Worm (Caenorhabditis elegans): ENCODE results near the gene npr-38.

The npr-38 gene

DNA sequence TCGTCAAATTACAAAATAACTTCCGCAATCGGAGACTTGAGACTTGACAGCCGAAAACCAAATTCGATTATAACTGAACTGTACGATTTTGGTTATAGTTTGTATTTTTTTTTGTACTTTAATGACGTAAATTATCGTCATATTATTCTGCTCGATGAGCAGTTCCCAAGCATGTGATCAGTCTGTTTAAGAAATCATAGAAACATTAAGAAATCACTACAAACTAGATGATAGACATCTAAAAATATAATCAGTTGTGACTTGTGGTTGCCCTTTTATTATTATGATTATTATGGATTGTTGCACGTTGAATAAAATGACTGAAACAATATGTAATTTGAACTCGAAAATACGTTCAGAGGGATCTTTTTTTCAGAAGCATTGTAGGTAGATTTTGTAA is 37.2 kb upstream of the npr-38 start:
- TF ChIP-seq mls-2 (tag; optimal IDR thresholded peaks at IDR 0.05) (no peak), unc-62 (GFP tag; optimal IDR thresholded peaks at IDR 0.05) (no peak), ces-1 (GFP tag; optimal IDR thresholded peaks at IDR 0.05) (no peak), elt-1 (tag; optimal IDR thresholded peaks at IDR 0.05; ENCODE audit: borderline replicate concordance, insufficient read depth) (no peak), nhr-12 (tag; optimal IDR thresholded peaks at IDR 0.05) (no peak), zip-8 (tag; optimal IDR thresholded peaks at IDR 0.05) (no peak), elt-3 (tag; optimal IDR thresholded peaks at IDR 0.05) (no peak)

DNA sequence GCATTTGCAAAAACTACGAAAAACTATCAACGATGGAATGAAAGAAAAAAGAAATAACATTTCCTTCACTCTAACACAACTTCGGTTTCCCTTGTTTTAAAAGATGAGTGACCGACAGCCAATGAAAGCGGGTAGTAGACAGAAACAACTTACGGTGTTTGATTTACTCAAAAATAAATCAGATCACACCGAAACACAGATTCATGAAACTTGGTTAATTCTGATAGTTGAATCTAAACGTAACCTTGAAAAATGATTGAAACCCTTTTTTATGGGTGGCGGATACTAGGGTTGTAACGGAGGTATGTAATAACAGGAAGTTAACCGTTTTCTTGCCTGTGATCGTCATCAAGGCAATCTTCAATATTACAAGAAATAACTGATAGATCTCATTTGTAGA is 36.1 kb upstream of the npr-38 start:
- TF ChIP-seq pha-4 (tag; optimal IDR thresholded peaks at IDR 0.05), result no peak
- no peak for TF ChIP-seq zip-8 (tag; optimal IDR thresholded peaks at IDR 0.05)
- TF ChIP-seq hlh-1 (tag; optimal IDR thresholded peaks at IDR 0.05), result no peak
- TF ChIP-seq lin-13 (tag; optimal IDR thresholded peaks at IDR 0.05), result no peak
- no peak for TF ChIP-seq nhr-237 (tag; optimal IDR thresholded peaks at IDR 0.05)
- TF ChIP-seq nhr-76 (tag; optimal IDR thresholded peaks at IDR 0.05), result no peak
- TF ChIP-seq tbx-8 (GFP tag; optimal IDR thresholded peaks at IDR 0.05), result no peak
- TF ChIP-seq unc-120 (tag; optimal IDR thresholded peaks at IDR 0.05; ENCODE audit: poor library complexity, severe bottlenecking), result no peak
- no peak for TF ChIP-seq nhr-28 (tag; optimal IDR thresholded peaks at IDR 0.05)
- TF ChIP-seq unc-39 (tag; optimal IDR thresholded peaks at IDR 0.05), result no peak
- no peak for TF ChIP-seq ceh-83 (GFP tag; optimal IDR thresholded peaks at IDR 0.05)
- TF ChIP-seq drap-1 (GFP tag; optimal IDR thresholded peaks at IDR 0.05), result no peak
- no peak for TF ChIP-seq ceh-39 (tag; optimal IDR thresholded peaks at IDR 0.05)
- no peak for TF ChIP-seq elt-1 (tag; optimal IDR thresholded peaks at IDR 0.05; ENCODE audit: borderline replicate concordance, insufficient read depth)
- TF ChIP-seq mep-1 (tag; optimal IDR thresholded peaks at IDR 0.05), result no peak
- no peak for TF ChIP-seq cnd-1 (tag; optimal IDR thresholded peaks at IDR 0.05)

DNA sequence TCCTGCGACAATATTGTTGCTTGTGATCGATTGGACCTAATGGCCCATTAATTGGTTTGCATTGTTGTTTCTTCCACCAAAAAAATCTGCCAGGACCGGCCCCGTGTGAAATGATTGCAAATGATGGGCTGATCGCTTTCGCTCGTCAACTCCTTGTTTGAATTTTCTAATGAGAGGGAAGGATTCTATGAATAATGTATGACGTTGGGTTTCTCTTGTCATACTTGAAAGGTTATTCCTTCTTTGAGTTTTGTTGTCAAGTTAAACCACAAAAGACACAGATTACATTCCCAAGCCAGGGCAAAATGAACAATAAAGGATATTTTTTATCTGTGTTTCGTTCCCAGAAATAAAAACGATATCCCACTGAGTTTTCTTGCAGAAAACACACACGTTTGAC is 34.8 kb upstream of the npr-38 start:
- no peak for TF ChIP-seq mab-5 (tag; optimal IDR thresholded peaks at IDR 0.05)
- no peak for TF ChIP-seq lsy-2 (tag; optimal IDR thresholded peaks at IDR 0.05)
- no peak for TF ChIP-seq unc-120 (tag; optimal IDR thresholded peaks at IDR 0.05; ENCODE audit: poor library complexity, severe bottlenecking)
- TF ChIP-seq elt-3 (tag; optimal IDR thresholded peaks at IDR 0.05), result no peak
- no peak for TF ChIP-seq tbx-8 (GFP tag; optimal IDR thresholded peaks at IDR 0.05)
- no peak for TF ChIP-seq hlh-1 (tag; optimal IDR thresholded peaks at IDR 0.05)
- no peak for TF ChIP-seq nhr-237 (tag; optimal IDR thresholded peaks at IDR 0.05)
- no peak for TF ChIP-seq ceh-39 (tag; optimal IDR thresholded peaks at IDR 0.05)
- no peak for TF ChIP-seq nhr-12 (tag; optimal IDR thresholded peaks at IDR 0.05)
- TF ChIP-seq nhr-28 (tag; optimal IDR thresholded peaks at IDR 0.05), result no peak
- no peak for TF ChIP-seq snpc-4 (tag; optimal IDR thresholded peaks at IDR 0.05)
- no peak for TF ChIP-seq cnd-1 (tag; optimal IDR thresholded peaks at IDR 0.05)
- no peak for TF ChIP-seq ceh-83 (GFP tag; optimal IDR thresholded peaks at IDR 0.05)
- TF ChIP-seq lin-32 (GFP tag; optimal IDR thresholded peaks at IDR 0.05), result no peak
- TF ChIP-seq blmp-1 (tag; optimal IDR thresholded peaks at IDR 0.05), result no peak
- no peak for TF ChIP-seq ztf-11 (tag; optimal IDR thresholded peaks at IDR 0.05)
- no peak for TF ChIP-seq ces-1 (GFP tag; optimal IDR thresholded peaks at IDR 0.05)
- TF ChIP-seq ceh-43 (GFP tag; optimal IDR thresholded peaks at IDR 0.05), result no peak

DNA sequence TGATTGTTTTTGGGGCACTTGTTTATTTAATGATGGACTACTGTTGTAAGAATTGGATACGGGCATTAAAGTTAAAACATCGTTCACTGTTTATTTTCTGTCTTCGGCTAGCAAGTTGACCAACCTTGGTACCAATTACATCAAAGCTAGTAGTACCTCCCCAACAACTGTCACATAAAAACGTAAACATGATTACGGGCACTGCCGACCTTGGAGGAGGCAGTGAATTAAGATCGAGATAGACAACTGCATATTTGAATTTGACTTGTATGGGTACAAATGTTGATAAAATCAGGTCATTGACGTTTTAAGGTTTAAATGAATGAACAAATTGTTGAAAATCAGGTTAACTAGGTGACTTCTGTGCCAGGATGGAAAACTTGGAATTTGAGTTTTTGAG is 34.2 kb upstream of the npr-38 start:
- TF ChIP-seq nhr-237 (tag; optimal IDR thresholded peaks at IDR 0.05) (no peak), unc-62 (GFP tag; optimal IDR thresholded peaks at IDR 0.05) (no peak), tbx-8 (GFP tag; optimal IDR thresholded peaks at IDR 0.05) (no peak), nhr-76 (tag; optimal IDR thresholded peaks at IDR 0.05) (no peak), unc-39 (tag; optimal IDR thresholded peaks at IDR 0.05) (no peak), hlh-1 (tag; optimal IDR thresholded peaks at IDR 0.05) (no peak), elt-1 (tag; optimal IDR thresholded peaks at IDR 0.05; ENCODE audit: borderline replicate concordance, insufficient read depth) (no peak), lsy-2 (tag; optimal IDR thresholded peaks at IDR 0.05) (no peak)

DNA sequence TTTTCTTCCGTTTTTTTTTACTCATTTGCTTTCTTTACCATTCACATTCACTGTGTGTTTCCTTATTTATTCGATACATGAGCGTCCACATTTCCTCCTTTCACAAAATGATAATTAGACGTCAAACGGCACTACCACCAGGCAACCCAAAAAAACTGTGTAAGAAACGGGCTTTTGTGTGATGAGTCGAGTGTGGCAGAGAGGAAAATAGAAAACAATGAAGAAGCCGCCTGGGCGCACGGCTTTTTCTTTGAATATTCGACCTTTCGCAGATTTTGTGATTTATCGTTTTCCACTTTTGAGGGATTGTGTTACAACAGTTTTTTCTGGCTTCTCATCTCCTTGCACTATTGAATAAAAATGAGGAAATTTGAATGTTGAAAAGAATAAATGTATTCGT is 33.2 kb upstream of the npr-38 start:
- no peak for TF ChIP-seq unc-62 (GFP tag; optimal IDR thresholded peaks at IDR 0.05)
- TF ChIP-seq ces-1 (GFP tag; optimal IDR thresholded peaks at IDR 0.05), result no peak
- TF ChIP-seq nhr-237 (tag; optimal IDR thresholded peaks at IDR 0.05), result no peak
- no peak for TF ChIP-seq pha-4 (tag; optimal IDR thresholded peaks at IDR 0.05)
- no peak for TF ChIP-seq drap-1 (GFP tag; optimal IDR thresholded peaks at IDR 0.05)
- no peak for TF ChIP-seq unc-120 (tag; optimal IDR thresholded peaks at IDR 0.05; ENCODE audit: poor library complexity, severe bottlenecking)
- no peak for TF ChIP-seq elt-3 (tag; optimal IDR thresholded peaks at IDR 0.05)
- TF ChIP-seq unc-39 (tag; optimal IDR thresholded peaks at IDR 0.05), result no peak

DNA sequence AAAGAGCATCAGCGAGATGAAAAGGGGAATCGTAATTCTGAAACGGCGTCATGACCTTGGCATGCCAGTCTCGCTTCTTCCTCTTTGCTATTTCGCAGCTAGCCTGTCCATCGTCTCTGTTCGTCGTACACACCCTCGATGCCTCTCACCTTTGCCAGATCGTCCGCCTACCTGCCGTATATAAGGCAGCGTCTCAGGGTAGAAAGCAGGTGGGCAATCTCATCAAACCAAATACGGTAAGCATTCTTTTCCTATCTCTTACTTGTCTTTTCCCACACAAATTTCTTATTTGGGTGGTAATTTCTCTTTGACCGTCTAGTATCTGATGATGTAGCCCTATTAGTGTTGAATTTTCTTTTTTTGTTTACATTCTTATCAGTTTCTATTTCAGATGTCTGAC is 31.9 kb upstream of the npr-38 start, which contains the start of gene col-166:
TSS of gene col-166 (plus strand) at position 392 of the 400 bp plus-strand sequence.
- TF ChIP-seq ceh-83 (GFP tag; optimal IDR thresholded peaks at IDR 0.05) (no peak), nhr-237 (tag; optimal IDR thresholded peaks at IDR 0.05) (no peak), sptf-1 (tag; optimal IDR thresholded peaks at IDR 0.05) (no peak), ces-1 (GFP tag; optimal IDR thresholded peaks at IDR 0.05) (no peak), unc-39 (tag; optimal IDR thresholded peaks at IDR 0.05) (no peak), lsy-2 (tag; optimal IDR thresholded peaks at IDR 0.05) (no peak), nhr-2 (tag; optimal IDR thresholded peaks at IDR 0.05) (no peak), drap-1 (GFP tag; optimal IDR thresholded peaks at IDR 0.05) (no peak), ztf-11 (tag; optimal IDR thresholded peaks at IDR 0.05) (no peak), unc-62 (GFP tag; optimal IDR thresholded peaks at IDR 0.05) (no peak), flh-1 (GFP tag; optimal IDR thresholded peaks at IDR 0.05) (no peak), pha-4 (tag; optimal IDR thresholded peaks at IDR 0.05) (no peak), sem-2 (GFP tag; optimal IDR thresholded peaks at IDR 0.05) (no peak), lin-13 (tag; optimal IDR thresholded peaks at IDR 0.05) (no peak)
